Fruit fly (Drosophila melanogaster): ENCODE results near the gene CG14314.

Gene CG14314

DNA sequence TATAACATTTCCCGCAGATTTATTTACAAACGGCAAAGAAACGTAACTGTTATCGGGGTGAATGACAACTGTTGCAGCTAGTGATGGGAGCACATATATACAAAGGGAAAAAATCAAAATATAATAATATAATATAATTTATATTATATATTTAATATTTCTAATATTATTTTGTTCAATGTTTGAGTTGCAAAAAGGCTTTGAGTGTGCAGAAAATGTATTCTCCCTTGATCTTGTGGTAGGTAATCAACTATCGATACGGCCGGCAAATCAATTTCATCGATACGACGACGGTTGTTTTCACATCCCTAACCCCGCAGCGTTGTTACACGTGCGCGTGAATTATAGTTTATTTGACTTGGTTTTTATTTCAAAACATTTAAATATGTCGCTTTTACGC lies 7.5 kb downstream of the CG14314 start, which contains the start of the genes mTerf5 and Non3:
Gene mTerf5, minus strand, starts transcription at position 249 of the 400 bp plus-strand sequence.
Gene Non3, plus strand, starts transcription at position 289 of the 400 bp plus-strand sequence.
- TF ChIP-seq Vsx2 (GFP tag; optimal IDR thresholded peaks at IDR 0.05; ENCODE audit: partially characterized antibody) (no peak), sv (GFP tag; optimal IDR thresholded peaks at IDR 0.05) (peak; percentile 9), dsf (GFP tag; optimal IDR thresholded peaks at IDR 0.05; ENCODE audit: borderline replicate concordance) (peak; percentile 29), Rel (GFP tag; optimal IDR thresholded peaks at IDR 0.05) (no peak), Rel (tag; optimal IDR thresholded peaks at IDR 0.05) (peak; percentile 57), Hr83 (GFP tag; optimal IDR thresholded peaks at IDR 0.05; ENCODE audit: poor library complexity, severe bottlenecking) (peak; percentile 21), HLH106 (tag; optimal IDR thresholded peaks at IDR 0.05) (peak; percentile 73), CrebA (GFP tag; optimal IDR thresholded peaks at IDR 0.05; ENCODE audit: borderline replicate concordance) (no peak), woc (GFP tag; optimal IDR thresholded peaks at IDR 0.05) (peak; percentile 21), h (GFP tag; optimal IDR thresholded peaks at IDR 0.05) (peak; percentile 37), Dif (GFP tag; optimal IDR thresholded peaks at IDR 0.05; ENCODE audit: partially characterized antibody) (no peak), Hr78 (GFP tag; optimal IDR thresholded peaks at IDR 0.05) (no peak), CG32264 (GFP tag; optimal IDR thresholded peaks at IDR 0.05) (no peak), Hnf4 (GFP tag; optimal IDR thresholded peaks at IDR 0.05) (peak; percentile 65), Sp1 (GFP tag; optimal IDR thresholded peaks at IDR 0.05) (peak; percentile 67), N (GFP tag; optimal IDR thresholded peaks at IDR 0.05) (no peak), tai (GFP tag; optimal IDR thresholded peaks at IDR 0.05) (no peak), Dfd (GFP tag; optimal IDR thresholded peaks at IDR 0.05) (no peak), dmrt93B (GFP tag; optimal IDR thresholded peaks at IDR 0.05) (no peak), psq (GFP tag; optimal IDR thresholded peaks at IDR 0.05) (peak; percentile 64), Myc (optimal IDR thresholded peaks at IDR 0.05) (peak; percentile 26), foxo (GFP tag; optimal IDR thresholded peaks at IDR 0.05) (peak in 1 of 2 experiments; percentile 67), br (GFP tag; optimal IDR thresholded peaks at IDR 0.05) (no peak), dl (GFP tag; optimal IDR thresholded peaks at IDR 0.05; ENCODE audit: insufficient read depth in 1 of 2, partially characterized antibody in 2 of 2) (no peak), Jra (GFP tag; optimal IDR thresholded peaks at IDR 0.05) (peak; percentile 6), fru (GFP tag; optimal IDR thresholded peaks at IDR 0.05) (peak; percentile 36), OdsH (GFP tag; optimal IDR thresholded peaks at IDR 0.05) (peak; percentile 52), brk (GFP tag; optimal IDR thresholded peaks at IDR 0.05) (no peak), CG9705 (GFP tag; optimal IDR thresholded peaks at IDR 0.05) (peak; percentile 23), rgr (GFP tag; optimal IDR thresholded peaks at IDR 0.05) (peak; percentile 64), ey (GFP tag; optimal IDR thresholded peaks at IDR 0.05) (peak; percentile 14)

DNA sequence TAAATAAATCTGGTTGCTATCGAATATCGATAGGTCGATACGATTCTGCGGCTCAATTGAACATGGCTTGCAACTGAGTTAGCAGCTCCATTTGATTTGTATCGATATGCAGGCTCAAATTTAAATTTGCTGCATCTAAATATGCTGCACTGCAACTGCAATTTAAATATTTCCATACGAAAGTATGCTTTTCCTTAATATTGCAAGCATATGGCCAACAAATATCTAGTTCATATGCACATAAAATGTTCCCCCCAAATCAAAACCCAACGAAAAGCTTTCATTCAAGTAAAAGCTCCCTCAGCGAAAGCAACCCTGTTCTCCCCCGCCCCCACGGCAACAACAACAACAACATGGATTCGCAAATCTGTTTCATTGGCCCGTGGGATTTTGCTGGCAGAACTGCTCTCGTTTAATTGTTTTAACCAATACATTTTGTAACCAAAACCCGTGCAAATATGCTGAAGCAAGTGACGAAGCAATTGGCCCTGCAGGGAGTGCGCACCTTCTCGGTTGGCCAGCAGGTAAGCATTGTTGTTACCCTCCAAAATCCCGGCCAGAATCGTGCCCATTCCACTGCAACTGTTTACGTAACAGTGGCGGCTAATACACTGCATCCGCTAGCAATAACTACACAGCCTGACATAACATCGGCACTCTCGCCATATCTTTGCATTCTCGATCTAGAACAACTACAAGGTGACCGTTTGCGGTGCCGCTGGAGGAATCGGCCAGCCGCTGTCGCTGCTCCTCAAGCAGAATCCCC lies 10.3 kb downstream of the CG14314 start, which contains the start of the genes CG7168 and Mdh2:
Gene CG7168, minus strand, starts transcription at position 40 of the 766 bp plus-strand sequence.
Gene Mdh2, plus strand, starts transcription at position 354 of the 766 bp plus-strand sequence.
- no peak for TF ChIP-seq OdsH (GFP tag; optimal IDR thresholded peaks at IDR 0.05)
- TF ChIP-seq h (GFP tag; optimal IDR thresholded peaks at IDR 0.05): peak; percentile 34
- TF ChIP-seq Jra (GFP tag; optimal IDR thresholded peaks at IDR 0.05): no peak
- TF ChIP-seq Dif (GFP tag; optimal IDR thresholded peaks at IDR 0.05; ENCODE audit: partially characterized antibody): peak; percentile 4
- no peak for TF ChIP-seq jim (GFP tag; optimal IDR thresholded peaks at IDR 0.05)
- TF ChIP-seq Dfd (GFP tag; optimal IDR thresholded peaks at IDR 0.05): no peak
- TF ChIP-seq sage (GFP tag; optimal IDR thresholded peaks at IDR 0.05): no peak
- TF ChIP-seq Hr78 (GFP tag; optimal IDR thresholded peaks at IDR 0.05): no peak
- TF ChIP-seq HLH106 (tag; optimal IDR thresholded peaks at IDR 0.05): peak; percentile 10
- no peak for TF ChIP-seq N (GFP tag; optimal IDR thresholded peaks at IDR 0.05)
- TF ChIP-seq Mio (GFP tag; optimal IDR thresholded peaks at IDR 0.05): no peak
- TF ChIP-seq rgr (GFP tag; optimal IDR thresholded peaks at IDR 0.05): no peak
- TF ChIP-seq Rel (GFP tag; optimal IDR thresholded peaks at IDR 0.05): no peak
- TF ChIP-seq Rel (tag; optimal IDR thresholded peaks at IDR 0.05): peak; percentile 95
- TF ChIP-seq Hnf4 (GFP tag; optimal IDR thresholded peaks at IDR 0.05): peak; percentile 1
- TF ChIP-seq dsf (GFP tag; optimal IDR thresholded peaks at IDR 0.05; ENCODE audit: borderline replicate concordance): peak; percentile 5
- TF ChIP-seq CrebA (GFP tag; optimal IDR thresholded peaks at IDR 0.05; ENCODE audit: borderline replicate concordance): no peak
- no peak for TF ChIP-seq ey (GFP tag; optimal IDR thresholded peaks at IDR 0.05)
- peak; percentile 13 for TF ChIP-seq Sp1 (GFP tag; optimal IDR thresholded peaks at IDR 0.05)
- no peak for TF ChIP-seq Myc (optimal IDR thresholded peaks at IDR 0.05)
- peak in 1 of 2 experiments; percentile 15 for TF ChIP-seq foxo (GFP tag; optimal IDR thresholded peaks at IDR 0.05)
- no peak for TF ChIP-seq Vsx2 (GFP tag; optimal IDR thresholded peaks at IDR 0.05; ENCODE audit: partially characterized antibody)
